Worm (Caenorhabditis elegans) whole organism, L2 larva: ENCODE measurements around the gene srh-125.
A peak's percentile ranks its signal among the peaks of the same experiment; 100 is the strongest.

Source experiments
- R02D3.7 ChIP-seq: fragments of 150-350 bp; optimal IDR thresholded peaks from 2 replicates; lab custom pipeline; 2014; ENCODE audit warnings: missing biosample characterization, missing genetic modification characterization
- Y55F3AM.14 ChIP-seq: fragments of 200-800 bp; sonication (Bioruptor generic); optimal IDR thresholded peaks from 2 replicates; lab custom pipeline; 2018; ENCODE audit warnings: mild to moderate bottlenecking, missing genetic modification characterization, missing compliant biosample characterization
- ama-1 ChIP-seq: fragments of 150-350 bp; optimal IDR thresholded peaks from 2 replicates; lab custom pipeline; 2018; ENCODE audit warnings: inconsistent platforms
- crh-2 ChIP-seq: sonication (generic microtip); optimal IDR thresholded peaks from 2 replicates; lab custom pipeline; 2017; ENCODE audit warnings: missing biosample characterization, missing genetic modification characterization
- egl-27 ChIP-seq: sonication (generic microtip); optimal IDR thresholded peaks from 3 replicates; lab custom pipeline; 2017; ENCODE audit warnings: missing biosample characterization, missing genetic modification reagents, missing genetic modification characterization
- elt-1 ChIP-seq: fragments of 150-350 bp; optimal IDR thresholded peaks from 2 replicates; lab custom pipeline; 2014; ENCODE audit warnings: missing biosample characterization, missing genetic modification characterization
- mdl-1 ChIP-seq, 2 experiments: fragments of 150-350 bp in 1 of 2; sonication (generic microtip) in 1 of 2; optimal IDR thresholded peaks; 2 replicates each; lab custom pipeline; 2017; ENCODE audit warnings: missing biosample characterization in 2 of 2, missing genetic modification characterization in 2 of 2
- nhr-10 ChIP-seq: sonication (generic microtip); optimal IDR thresholded peaks from 2 replicates; lab custom pipeline; 2017; ENCODE audit warnings: missing biosample characterization, missing genetic modification characterization
- nhr-12 ChIP-seq: fragments of 150-350 bp; optimal IDR thresholded peaks from 2 replicates; lab custom pipeline; 2014; ENCODE audit warnings: missing biosample characterization, missing genetic modification characterization
- nhr-6 ChIP-seq: fragments of 150-350 bp; optimal IDR thresholded peaks from 2 replicates; lab custom pipeline; 2014; ENCODE audit warnings: missing biosample characterization, missing genetic modification characterization
- snpc-4 ChIP-seq: fragments of 150-350 bp; optimal IDR thresholded peaks from 2 replicates; lab custom pipeline; 2014; ENCODE audit warnings: missing biosample characterization, missing genetic modification characterization
- unc-39 ChIP-seq: fragments of 150-350 bp; optimal IDR thresholded peaks from 2 replicates; lab custom pipeline; 2014; ENCODE audit warnings: missing biosample characterization, missing genetic modification characterization
- zag-1 ChIP-seq: fragments of 150-350 bp; optimal IDR thresholded peaks from 2 replicates; lab custom pipeline; 2014; ENCODE audit warnings: missing biosample characterization, missing genetic modification characterization

ce11 chrV:7465509-7465908, 11.2 kb downstream of the srh-125 start, which contains the start of gene F25E5.1:
- TF ChIP-seq mdl-1 (tag; optimal IDR thresholded peaks at IDR 0.05; lab: Kevin White, UChicago) = peak in 1 of 2 experiments; percentile 57
- TF ChIP-seq elt-1 (tag; lab: Kevin White, UChicago) = no peak
- no peak for TF ChIP-seq nhr-12
- TF ChIP-seq nhr-10 = no peak
- no peak for TF ChIP-seq ama-1 (lab: Kevin White, UChicago)
- no peak for TF ChIP-seq snpc-4 (tag; lab: Kevin White, UChicago)
- TF ChIP-seq R02D3.7 (tag; lab: Kevin White, UChicago) = no peak
- TF ChIP-seq nhr-6 (tag; lab: Kevin White, UChicago) = no peak
- TF ChIP-seq crh-2 (tag; lab: Kevin White, UChicago) = peak; percentile 75
- peak; percentile 13 for TF ChIP-seq zag-1
- no peak for TF ChIP-seq egl-27 (tag; lab: Kevin White, UChicago)
- TF ChIP-seq unc-39 = no peak
- TF ChIP-seq Y55F3AM.14 (GFP tag; lab: Kevin White, UChicago) = no peak
